Worm (Caenorhabditis elegans): ENCODE measurements around the gene srh-98.

DNA sequence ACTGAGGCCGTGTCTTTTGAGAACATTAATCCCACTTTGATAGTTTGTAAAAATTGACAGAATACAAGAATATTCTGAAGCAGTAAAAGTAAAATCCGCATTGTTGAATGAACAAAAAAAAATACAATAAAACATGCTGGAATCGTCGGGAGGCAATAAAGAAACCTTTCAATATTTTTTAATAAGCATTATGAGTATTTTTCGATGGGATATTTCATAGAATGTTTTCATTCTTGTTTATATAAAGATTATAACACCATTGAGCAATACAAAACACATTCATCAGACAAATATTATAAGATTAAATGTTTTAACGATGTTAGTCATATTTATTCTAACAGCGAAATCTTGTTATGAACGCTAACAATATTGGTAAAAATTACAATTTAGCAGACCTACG, 18.1 kb upstream of the srh-98 start, which contains the start of gene gcy-20:
- TF ChIP-seq nhr-28 (tag; optimal IDR thresholded peaks at IDR 0.05) (no peak), mep-1 (tag; optimal IDR thresholded peaks at IDR 0.05) (no peak), fos-1 (tag; optimal IDR thresholded peaks at IDR 0.05) (no peak), snpc-4 (tag; optimal IDR thresholded peaks at IDR 0.05) (no peak), ceh-82 (tag; optimal IDR thresholded peaks at IDR 0.05) (no peak), arid-1 (GFP tag; conservative IDR thresholded peaks at IDR 0.05) (no peak), lim-7 (GFP tag; IDR thresholded peaks at IDR 0.05) (no peak), lin-1 (GFP tag; IDR thresholded peaks at IDR 0.05) (no peak), nhr-10 (tag; optimal IDR thresholded peaks at IDR 0.05) (no peak), egl-27 (tag; optimal IDR thresholded peaks at IDR 0.05) (no peak), ama-1 (optimal IDR thresholded peaks at IDR 0.05) (no peak)

Data from whole organism, L4 larva.